Fruit fly (Drosophila melanogaster) whole organism, pupa: Measurements from ENCODE around the gene CG18428.

Experiments
- CG10348 ChIP-seq: fragments of 200-800 bp; sonication (Bioruptor generic); IDR thresholded peaks from 2 replicates; pipeline ENCODE4 v1.3.6; 2022; ENCODE audit warnings: missing biosample characterization, missing genetic modification characterization
- CG12605 ChIP-seq: fragments of 200-800 bp; sonication (Bioruptor generic); IDR thresholded peaks from 2 replicates; pipeline ENCODE4 v1.3.6; 2022; ENCODE audit warnings: missing biosample characterization, missing genetic modification characterization
- CG13204 ChIP-seq: fragments of 200-800 bp; sonication (Bioruptor generic); optimal IDR thresholded peaks from 2 replicates; lab custom pipeline; 2018; ENCODE audit warnings: missing biosample characterization, mild to moderate bottlenecking, missing genetic modification characterization, moderate library complexity
- CG14655 ChIP-seq: fragments of 200-800 bp; sonication (Bioruptor generic); optimal IDR thresholded peaks from 3 replicates; lab custom pipeline; 2017; ENCODE audit warnings: mild to moderate bottlenecking, missing biosample characterization, missing genetic modification reagents, missing genetic modification characterization
- CG15710 ChIP-seq: fragments of 200-800 bp; sonication (Bioruptor generic); optimal IDR thresholded peaks from 2 replicates; lab custom pipeline; 2018; ENCODE audit warnings: missing biosample characterization, mild to moderate bottlenecking, missing genetic modification characterization, moderate library complexity
- CG17806 ChIP-seq: fragments of 200-800 bp; sonication (Bioruptor generic); optimal IDR thresholded peaks from 2 replicates; lab custom pipeline; 2018; ENCODE audit warnings: missing biosample characterization, mild to moderate bottlenecking, missing genetic modification characterization, moderate library complexity
- CG32121 ChIP-seq: fragments of 200-800 bp; sonication (Bioruptor generic); IDR thresholded peaks from 2 replicates; pipeline ENCODE4 v1.3.6; 2022; ENCODE audit warnings: missing biosample characterization, missing genetic modification characterization
- CG34367 ChIP-seq: fragments of 200-800 bp; sonication (Bioruptor generic); optimal IDR thresholded peaks from 2 replicates; lab custom pipeline; 2018; ENCODE audit warnings: missing biosample characterization, mild to moderate bottlenecking, missing genetic modification characterization
- CG4496 ChIP-seq: fragments of 200-800 bp; sonication (Bioruptor generic); IDR thresholded peaks from 3 replicates; pipeline ENCODE4 v1.3.6; 2022; ENCODE audit warnings: missing biosample characterization, missing genetic modification characterization
- CG8159 ChIP-seq: fragments of 200-800 bp; sonication (Bioruptor generic); optimal IDR thresholded peaks from 3 replicates; lab custom pipeline; 2018; ENCODE audit warnings: missing biosample characterization, mild to moderate bottlenecking, missing genetic modification characterization, moderate library complexity
- CG8301 ChIP-seq: fragments of 200-800 bp; sonication (Bioruptor generic); optimal IDR thresholded peaks from 2 replicates; lab custom pipeline; 2018; ENCODE audit warnings: missing biosample characterization, mild to moderate bottlenecking, missing genetic modification characterization
- CG9948 ChIP-seq: fragments of 200-800 bp; sonication (Bioruptor generic); optimal IDR thresholded peaks from 2 replicates; lab custom pipeline; 2018; ENCODE audit warnings: missing biosample characterization, mild to moderate bottlenecking, missing genetic modification characterization, moderate library complexity
- D1 ChIP-seq: fragments of 200-800 bp; sonication (Bioruptor generic); optimal IDR thresholded peaks from 2 replicates; lab custom pipeline; 2018; ENCODE audit warnings: missing biosample characterization, mild to moderate bottlenecking, missing genetic modification characterization, moderate library complexity
- EcR ChIP-seq: fragments of 200-800 bp; sonication (Bioruptor generic); optimal IDR thresholded peaks from 3 replicates; lab custom pipeline; 2019; ENCODE audit warnings: missing biosample characterization, missing genetic modification characterization, mild to moderate bottlenecking, moderate library complexity, missing genetic modification reagents
- Ets98B ChIP-seq: fragments of 200-800 bp; sonication (Bioruptor generic); IDR thresholded peaks from 2 replicates; pipeline ENCODE4 v1.3.6; 2022; ENCODE audit warnings: missing biosample characterization, missing genetic modification characterization
- Pif1A ChIP-seq: fragments of 200-800 bp; sonication (Bioruptor generic); optimal IDR thresholded peaks from 3 replicates; lab custom pipeline; 2016; ENCODE audit warnings: missing biosample characterization, missing genetic modification characterization
- Pif1B ChIP-seq: fragments of 200-800 bp; sonication (Bioruptor generic); optimal IDR thresholded peaks from 3 replicates; lab custom pipeline; 2016; ENCODE audit warnings: missing biosample characterization, missing genetic modification characterization
- Snoo ChIP-seq: fragments of 200-800 bp; sonication (Bioruptor generic); optimal IDR thresholded peaks from 3 replicates; lab custom pipeline; 2017; ENCODE audit warnings: missing biosample characterization, mild to moderate bottlenecking, missing genetic modification characterization, inconsistent platforms
- fd96Ca ChIP-seq: fragments of 200-800 bp; sonication (Bioruptor generic); IDR thresholded peaks from 3 replicates; pipeline ENCODE4 v1.3.6; 2022; ENCODE audit warnings: missing biosample characterization, missing genetic modification characterization
- gl ChIP-seq: fragments of 200-800 bp; sonication (Bioruptor generic); optimal IDR thresholded peaks from 2 replicates; lab custom pipeline; 2018; ENCODE audit warnings: missing biosample characterization, mild to moderate bottlenecking, missing genetic modification characterization
- rn ChIP-seq: fragments of 200-800 bp; sonication (Bioruptor generic); IDR thresholded peaks from 2 replicates; pipeline ENCODE4 v1.3.6; 2022; ENCODE audit warnings: missing biosample characterization, missing genetic modification characterization

CG18428 gene

DNA sequence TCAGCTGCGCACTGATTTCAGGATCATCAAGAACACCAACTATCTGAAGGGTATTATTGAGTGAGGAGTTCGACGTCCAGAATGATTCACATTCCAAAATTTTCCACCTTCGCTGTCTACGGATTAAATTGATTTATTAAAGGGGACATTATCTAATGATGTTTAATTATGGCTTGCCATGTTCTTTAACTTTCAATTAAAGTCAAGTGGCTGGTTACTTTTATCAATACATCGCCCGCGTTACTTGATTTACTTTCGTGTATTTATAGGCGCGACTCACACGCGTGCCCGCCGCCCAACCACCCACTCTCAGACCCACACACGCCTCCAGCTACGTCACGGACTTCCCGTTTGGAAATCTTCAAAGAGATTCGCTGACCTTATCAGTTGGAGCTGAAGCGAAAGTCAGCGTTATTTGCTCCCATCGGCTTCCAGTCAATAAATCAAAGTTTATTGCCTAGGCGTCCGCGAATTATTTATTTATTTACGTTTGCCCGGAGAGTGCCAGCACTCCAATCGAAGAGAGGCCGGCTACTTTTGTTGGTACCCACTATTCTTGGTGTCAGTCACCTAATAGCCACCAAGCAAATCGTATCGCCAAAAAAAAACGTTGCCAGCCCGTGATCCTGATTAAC lies 28.3 kb downstream of the CG18428 start, which contains the start of gene Npc2f:
Npc2f (plus strand) TSS at position 585 of the 635 bp plus-strand sequence.
- TF ChIP-seq EcR (GFP tag; lab: Kevin White, UChicago) = peak; percentile 64
- TF ChIP-seq Ets98B (GFP tag; lab: Robert Waterston, UW) = no peak
- TF ChIP-seq, all 21 proteins: peak for 1

DNA sequence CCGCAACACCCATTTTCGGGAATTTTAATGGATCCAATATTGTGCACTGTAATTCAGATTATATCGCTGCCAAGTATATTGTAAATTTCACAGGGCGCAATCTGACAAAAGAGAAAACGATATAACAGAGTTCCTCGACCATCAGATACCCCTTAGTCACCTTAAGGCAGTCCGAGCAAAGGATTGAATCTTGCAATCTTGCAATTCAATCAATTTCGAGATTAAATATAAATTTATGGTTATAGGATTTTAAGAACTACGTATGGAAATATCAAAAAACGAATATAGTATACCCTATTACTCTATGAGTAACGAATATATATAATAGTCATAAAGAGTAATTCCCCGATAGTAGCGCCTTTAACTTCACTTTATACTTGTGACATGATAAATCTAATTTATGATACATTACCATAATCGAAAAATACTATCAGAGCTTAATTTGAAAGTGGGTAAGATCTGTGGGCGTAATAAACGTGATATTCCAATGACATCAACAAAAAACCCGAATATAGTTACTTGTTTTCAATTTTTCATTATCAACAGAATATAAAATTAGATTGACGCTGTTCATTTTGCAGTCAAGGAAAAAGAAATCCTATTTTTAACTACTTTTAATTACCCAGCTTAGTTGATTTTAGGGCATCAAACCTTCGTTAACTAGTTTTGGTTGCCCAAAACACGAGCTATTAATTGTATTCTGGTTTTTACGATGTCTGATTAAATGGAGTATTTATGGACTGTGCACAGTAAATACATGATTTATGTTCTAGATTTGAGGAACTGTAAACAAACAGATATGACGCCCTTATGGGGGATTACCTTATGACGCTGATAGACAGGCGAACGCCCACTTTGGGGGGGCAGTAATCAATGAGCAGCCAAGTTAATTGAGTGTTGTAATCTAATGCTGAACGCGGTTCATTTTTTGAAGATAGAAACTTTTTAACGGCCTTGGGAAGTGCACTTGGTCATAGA lies 29.6 kb downstream of the CG18428 start:
- TF ChIP-seq CG14655 (GFP tag; lab: Kevin White, UChicago) (no peak), CG32121 (no peak), Ets98B (GFP tag; lab: Robert Waterston, UW) (no peak), CG17806 (no peak), fd96Ca (GFP tag; lab: Robert Waterston, UW) (no peak), CG15710 (tag; lab: Kevin White, UChicago) (no peak), gl (tag; lab: Kevin White, UChicago) (no peak), Snoo (tag; lab: Kevin White, UChicago) (no peak), EcR (GFP tag; lab: Kevin White, UChicago) (no peak), CG10348 (GFP tag; lab: Robert Waterston, UW) (no peak), CG12605 (no peak), D1 (tag; lab: Kevin White, UChicago) (no peak), Pif1A (GFP tag; lab: Kevin White, UChicago) (no peak), CG8159 (tag; lab: Kevin White, UChicago) (no peak), Pif1B (GFP tag; lab: Kevin White, UChicago) (no peak), rn (no peak), CG13204 (GFP tag; lab: Kevin White, UChicago) (no peak)

dm6 chr3R:24139646-24140130 lies 30.6 kb downstream of the CG18428 start:
- 0 out of 3 replicates have a peak, but pooled peaks have one; percentile 16 for TF ChIP-seq CG4496
- TF ChIP-seq Pif1A (GFP tag; lab: Kevin White, UChicago) = no peak

DNA sequence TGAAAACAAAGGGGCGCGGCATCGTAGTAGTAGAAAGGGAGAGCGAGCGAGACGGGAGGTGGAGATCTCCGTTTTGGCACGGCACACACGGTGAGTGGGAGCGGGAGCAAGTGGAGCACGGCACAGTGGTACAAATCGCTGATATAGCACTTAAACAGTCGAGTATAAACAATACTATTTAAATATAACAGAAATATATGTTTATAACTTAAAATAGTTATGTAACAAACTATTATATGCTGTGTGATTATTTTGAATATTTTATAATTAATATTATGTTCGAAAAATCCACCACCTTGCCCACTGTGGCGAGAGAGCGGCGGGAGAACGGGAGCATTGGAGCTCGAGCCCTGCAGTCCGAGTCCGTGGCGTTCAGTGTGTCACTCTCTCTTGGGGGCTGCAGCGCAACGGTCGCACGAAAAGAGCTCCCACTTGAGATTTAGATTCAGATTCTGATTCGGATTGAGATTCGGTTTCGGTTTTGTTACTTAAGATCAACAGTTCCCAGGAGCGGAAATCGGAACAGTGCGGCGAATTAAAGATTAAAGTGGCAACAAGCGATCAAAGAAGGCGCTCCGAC lies 32.0 kb downstream of the CG18428 start, which contains the start of gene Kal1:
Kal1 (plus strand) TSS at position 383 of the 580 bp plus-strand sequence.
- TF ChIP-seq CG8301 (tag; lab: Kevin White, UChicago) (peak; percentile 95), EcR (GFP tag; lab: Kevin White, UChicago) (peak; percentile 79), CG34367 (peak; percentile 97), CG4496 (peak; percentile 97), Snoo (tag; lab: Kevin White, UChicago) (peak; percentile 99), fd96Ca (GFP tag; lab: Robert Waterston, UW) (peak; percentile 97), Pif1B (GFP tag; lab: Kevin White, UChicago) (peak; percentile 97), CG14655 (GFP tag; lab: Kevin White, UChicago) (peak; percentile 96), CG13204 (GFP tag; lab: Kevin White, UChicago) (peak; percentile 98), rn (peak; percentile 92), CG8159 (tag; lab: Kevin White, UChicago) (peak; percentile 98), CG17806 (peak; percentile 98), Pif1A (GFP tag; lab: Kevin White, UChicago) (peak; percentile 96), CG15710 (tag; lab: Kevin White, UChicago) (peak; percentile 98), CG9948 (tag; lab: Kevin White, UChicago) (peak; percentile 97), gl (tag; lab: Kevin White, UChicago) (peak; percentile 96), CG32121 (peak; percentile 98), CG10348 (GFP tag; lab: Robert Waterston, UW) (peak; percentile 79), CG12605 (peak; percentile 98), Ets98B (GFP tag; lab: Robert Waterston, UW) (peak; percentile 98), D1 (tag; lab: Kevin White, UChicago) (peak; percentile 92)
- TF ChIP-seq, all 21 proteins: peak for 21

- peak; percentile 80 for TF ChIP-seq CG34367
- TF ChIP-seq CG8301 (tag; lab: Kevin White, UChicago) = peak; percentile 78
- TF ChIP-seq Ets98B (GFP tag; lab: Robert Waterston, UW) = peak; percentile 81
- TF ChIP-seq CG10348 (GFP tag; lab: Robert Waterston, UW) = no peak
- TF ChIP-seq EcR (GFP tag; lab: Kevin White, UChicago) = no peak
- TF ChIP-seq gl (tag; lab: Kevin White, UChicago) = peak; percentile 75
- peak; percentile 46 for TF ChIP-seq D1 (tag; lab: Kevin White, UChicago)
- peak; percentile 81 for TF ChIP-seq rn
- TF ChIP-seq CG17806 = peak; percentile 89
- TF ChIP-seq CG14655 (GFP tag; lab: Kevin White, UChicago) = peak; percentile 85
- TF ChIP-seq Snoo (tag; lab: Kevin White, UChicago) = peak; percentile 83
- TF ChIP-seq Pif1A (GFP tag; lab: Kevin White, UChicago) = peak; percentile 86
- TF ChIP-seq CG4496 = peak; percentile 89
- peak; percentile 92 for TF ChIP-seq CG8159 (tag; lab: Kevin White, UChicago)
- peak; percentile 89 for TF ChIP-seq fd96Ca (GFP tag; lab: Robert Waterston, UW)
- TF ChIP-seq CG9948 (tag; lab: Kevin White, UChicago) = peak; percentile 85
- peak; percentile 38 for TF ChIP-seq CG13204 (GFP tag; lab: Kevin White, UChicago)
- TF ChIP-seq CG32121 = peak; percentile 55
- TF ChIP-seq CG12605 = peak; percentile 82
- TF ChIP-seq CG15710 (tag; lab: Kevin White, UChicago) = peak; percentile 89
- TF ChIP-seq Pif1B (GFP tag; lab: Kevin White, UChicago) = peak; percentile 88
- TF ChIP-seq, all 21 proteins: peak for 19
These were observed 33.8 kb downstream of the CG18428 start for dm6 chr3R:24142971-24143370.
